Worm (Caenorhabditis elegans): Measurements from ENCODE around the gene C10E2.1.

The C10E2.1 gene

DNA sequence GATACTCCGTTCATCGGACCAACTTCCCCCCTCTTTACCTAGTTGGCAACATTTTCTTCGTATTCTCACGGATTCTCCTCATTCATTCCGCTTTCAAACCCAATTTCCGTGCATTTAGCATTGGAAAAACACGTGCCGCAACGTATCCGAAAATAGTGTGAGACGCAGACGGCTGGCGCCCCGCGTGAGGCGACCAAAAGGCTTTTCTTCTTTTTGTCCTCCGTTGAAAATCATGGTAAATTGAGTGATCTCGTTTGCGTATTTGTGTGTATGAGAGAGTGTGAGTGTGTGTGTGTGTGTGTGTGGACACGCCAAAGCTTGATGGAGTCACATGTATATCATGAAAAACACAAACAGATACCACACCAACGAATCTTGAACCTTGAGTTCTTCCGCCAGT lies 34.2 kb downstream of the C10E2.1 start (continued):
- no peak for TF ChIP-seq lsl-1 (GFP tag; optimal IDR thresholded peaks at IDR 0.05)
- TF ChIP-seq nfya-2 (GFP tag; IDR thresholded peaks at IDR 0.05): no peak
- no peak for TF ChIP-seq hsf-1 (GFP tag; IDR thresholded peaks at IDR 0.05)
- peak; percentile 48 for TF ChIP-seq lin-54 (GFP tag; optimal IDR thresholded peaks at IDR 0.05)
- no peak for TF ChIP-seq him-1 (tag; optimal IDR thresholded peaks at IDR 0.05)
- no peak for TF ChIP-seq lag-1 (GFP tag; IDR thresholded peaks at IDR 0.05)
- TF ChIP-seq nfyb-1 (GFP tag; IDR thresholded peaks at IDR 0.05): peak; percentile 88
- no peak for TF ChIP-seq Y53F4B.3 (GFP tag; IDR thresholded peaks at IDR 0.05)
- TF ChIP-seq F49E8.2 (tag; optimal IDR thresholded peaks at IDR 0.05; ENCODE audit: insufficient read depth): no peak
- TF ChIP-seq let-607 (tag; optimal IDR thresholded peaks at IDR 0.05): peak in 1 of 2 experiments; percentile 52
- TF ChIP-seq lin-26 (GFP tag; IDR thresholded peaks at IDR 0.05): peak; percentile 65; the same call in 1 of the 2 replicates
- peak in 1 of 3 experiments; percentile 56 for TF ChIP-seq lin-35 (GFP tag; optimal IDR thresholded peaks at IDR 0.05)
- TF ChIP-seq Y67H2A.10 (GFP tag; conservative IDR thresholded peaks at IDR 0.05): peak; percentile 15; the same call in 1 of the 2 replicates
- TF ChIP-seq dox-1 (GFP tag; IDR thresholded peaks at IDR 0.05): peak; percentile 69
- peak; percentile 74; the same call in 1 of the 2 replicates for TF ChIP-seq let-526 (GFP tag; IDR thresholded peaks at IDR 0.05)
- no peak for TF ChIP-seq ztf-6 (GFP tag; IDR thresholded peaks at IDR 0.05)
- peak; percentile 90 for TF ChIP-seq ztf-26 (tag; optimal IDR thresholded peaks at IDR 0.05)
- TF ChIP-seq snpc-4 (GFP tag; optimal IDR thresholded peaks at IDR 0.05): no peak
- peak in 2 of 4 experiments; percentile 55 to 57 for TF ChIP-seq snpc-4 (tag; optimal IDR thresholded peaks at IDR 0.05)
- peak; percentile 86 for TF ChIP-seq ceh-27 (GFP tag; optimal IDR thresholded peaks at IDR 0.05)
- no peak for TF ChIP-seq egl-18 (GFP tag; IDR thresholded peaks at IDR 0.05)
- TF ChIP-seq B0019.2 (GFP tag; conservative IDR thresholded peaks at IDR 0.05): no peak
- no peak for TF ChIP-seq F55B11.4 (tag; optimal IDR thresholded peaks at IDR 0.05; ENCODE audit: borderline replicate concordance, insufficient read depth)
- 0 out of 2 replicates have a peak, but pooled peaks have one; percentile 9 for TF ChIP-seq egrh-3 (GFP tag; IDR thresholded peaks at IDR 0.05)
- peak; percentile 24 for TF ChIP-seq B0035.1 (tag; optimal IDR thresholded peaks at IDR 0.05)
- TF ChIP-seq ets-4 (GFP tag; optimal IDR thresholded peaks at IDR 0.05): peak; percentile 45
- no peak for TF ChIP-seq xnd-1 (tag; optimal IDR thresholded peaks at IDR 0.05)
- no peak for TF ChIP-seq cebp-2 (GFP tag; IDR thresholded peaks at IDR 0.05)
- TF ChIP-seq ztf-22 (GFP tag; optimal IDR thresholded peaks at IDR 0.05): peak; percentile 56
- TF ChIP-seq ztf-25 (GFP tag; IDR thresholded peaks at IDR 0.05): no peak
- TF ChIP-seq T07F8.4 (tag; optimal IDR thresholded peaks at IDR 0.05): no peak
- peak; percentile 82 for TF ChIP-seq nhr-80 (tag; optimal IDR thresholded peaks at IDR 0.05)
- no peak for TF ChIP-seq madf-6 (GFP tag; IDR thresholded peaks at IDR 0.05)
- TF ChIP-seq unc-130 (GFP tag; optimal IDR thresholded peaks at IDR 0.05): no peak
- TF ChIP-seq egl-44 (GFP tag; IDR thresholded peaks at IDR 0.05): no peak
- peak; percentile 65 for TF ChIP-seq pbrm-1 (GFP tag; IDR thresholded peaks at IDR 0.05)
- TF ChIP-seq lir-1 (GFP tag; conservative IDR thresholded peaks at IDR 0.05): peak; percentile 73
- no peak for TF ChIP-seq efl-1 (GFP tag; optimal IDR thresholded peaks at IDR 0.05)
- TF ChIP-seq ztf-3 (GFP tag; optimal IDR thresholded peaks at IDR 0.05): peak; percentile 81
- TF ChIP-seq somi-1 (GFP tag; optimal IDR thresholded peaks at IDR 0.05): peak; percentile 96
- no peak for TF ChIP-seq ceh-100 (GFP tag; IDR thresholded peaks at IDR 0.05)
- peak; percentile 13 for TF ChIP-seq ztf-18 (tag; optimal IDR thresholded peaks at IDR 0.05)
- no peak for TF ChIP-seq Y56A3A.18 (GFP tag; IDR thresholded peaks at IDR 0.05)
- TF ChIP-seq mes-4 (tag; optimal IDR thresholded peaks at IDR 0.05): no peak
- peak; percentile 53 for TF ChIP-seq nhr-90 (tag; optimal IDR thresholded peaks at IDR 0.05)
- no peak for TF ChIP-seq F39B2.1 (GFP tag; IDR thresholded peaks at IDR 0.05)
- TF ChIP-seq zim-3 (tag; optimal IDR thresholded peaks at IDR 0.05): no peak
- peak; percentile 52 for TF ChIP-seq ZK185.1 (tag; optimal IDR thresholded peaks at IDR 0.05; ENCODE audit: poor library complexity, severe bottlenecking)
- no peak for TF ChIP-seq ccch-3 (GFP tag; optimal IDR thresholded peaks at IDR 0.05)
